Worm (Caenorhabditis elegans): ENCODE measurements around the gene ugt-16.

DNA sequence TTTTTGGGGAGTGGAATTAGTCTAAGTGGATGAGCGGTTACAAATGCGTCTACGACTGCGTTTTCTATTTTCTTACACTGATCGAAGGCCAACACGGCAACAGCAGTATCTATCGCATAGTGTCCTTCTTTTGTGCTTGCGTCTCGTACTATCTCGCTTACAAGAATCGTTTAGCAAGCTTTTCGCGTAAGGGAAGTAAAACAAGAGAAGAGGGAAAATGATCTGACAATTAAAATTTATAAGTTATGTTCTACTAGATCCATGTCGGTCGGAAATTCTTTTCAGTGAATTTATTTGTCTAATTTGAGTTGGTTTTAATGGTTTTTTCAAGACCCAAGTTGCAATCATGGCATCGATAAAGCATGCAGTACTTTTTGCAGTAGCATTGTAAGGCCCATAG is 37.8 kb upstream of the ugt-16 start, which contains the start of gene fkb-4:
- no peak for TF ChIP-seq ama-1 (optimal IDR thresholded peaks at IDR 0.05)
- TF ChIP-seq odd-2 (tag; optimal IDR thresholded peaks at IDR 0.05), result no peak
- no peak for TF ChIP-seq nfya-1 (tag; optimal IDR thresholded peaks at IDR 0.05)
- no peak for TF ChIP-seq unc-55 (GFP tag; optimal IDR thresholded peaks at IDR 0.05)
- no peak for TF ChIP-seq hlh-30 (tag; optimal IDR thresholded peaks at IDR 0.05; ENCODE audit: insufficient read depth)
- no peak for TF ChIP-seq hlh-13 (GFP tag; optimal IDR thresholded peaks at IDR 0.05)
- TF ChIP-seq pqm-1 (tag; optimal IDR thresholded peaks at IDR 0.05), result no peak

All from whole organism, late embryonic.